Worm (Caenorhabditis elegans): ENCODE measurements around the gene sre-54.

DNA sequence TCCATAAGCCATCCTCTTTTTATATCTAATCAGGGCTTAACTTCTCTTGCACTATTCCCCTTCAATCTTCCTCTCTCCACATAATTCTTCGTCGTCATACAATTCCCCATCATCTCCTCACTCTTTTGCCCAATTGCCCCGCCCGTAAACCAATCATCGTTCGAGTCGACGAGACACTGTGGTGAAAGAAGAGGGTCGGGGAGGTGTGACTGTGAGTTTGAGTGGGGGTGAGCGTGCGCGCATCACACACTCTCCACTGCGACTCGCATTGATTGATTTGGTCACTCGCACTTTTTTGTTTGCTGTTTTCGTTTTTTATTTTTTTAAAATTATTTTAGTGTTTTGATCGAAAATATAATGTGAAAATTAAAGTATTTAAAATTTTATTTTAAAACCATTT, 6.4 kb downstream of the sre-54 start:
- TF ChIP-seq M03D4.4 (tag; optimal IDR thresholded peaks at IDR 0.05) (peak; percentile 10), hlh-1 (tag; optimal IDR thresholded peaks at IDR 0.05) (no peak), lin-32 (GFP tag; optimal IDR thresholded peaks at IDR 0.05) (no peak), unc-62 (GFP tag; optimal IDR thresholded peaks at IDR 0.05) (no peak), unc-39 (tag; optimal IDR thresholded peaks at IDR 0.05) (no peak), nhr-237 (tag; optimal IDR thresholded peaks at IDR 0.05) (peak; percentile 36)
